Worm (Caenorhabditis elegans): ENCODE data around the gene F56D6.6.
A peak's percentile ranks its signal among the peaks of the same experiment; 100 is the strongest.

Gene F56D6.6

DNA sequence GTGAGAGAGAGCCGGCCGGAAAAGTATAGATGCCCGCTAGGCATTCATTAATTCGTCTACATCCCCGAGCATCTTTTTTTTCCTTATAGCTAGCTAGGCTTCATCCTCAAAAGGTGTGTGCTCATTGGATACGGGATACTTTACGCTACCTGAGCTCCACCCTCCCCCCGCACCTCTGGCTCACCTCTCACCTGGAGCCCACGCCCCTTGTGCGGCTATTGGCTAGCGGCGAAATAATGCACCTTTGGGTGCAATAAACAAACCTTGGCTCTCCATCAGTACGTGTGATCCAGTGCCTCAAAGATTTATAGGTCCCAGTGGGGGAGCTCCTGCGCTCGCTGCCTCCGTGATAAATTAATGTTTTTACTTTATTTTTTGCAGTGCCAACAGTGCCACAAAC lies 46.9 kb upstream of the F56D6.6 start:
- 0 out of 2 replicates have a peak, but pooled peaks have one; percentile 22 for TF ChIP-seq zfh-2 (GFP tag; conservative IDR thresholded peaks at IDR 0.05)
- no peak for TF ChIP-seq efl-1 (GFP tag; optimal IDR thresholded peaks at IDR 0.05)

DNA sequence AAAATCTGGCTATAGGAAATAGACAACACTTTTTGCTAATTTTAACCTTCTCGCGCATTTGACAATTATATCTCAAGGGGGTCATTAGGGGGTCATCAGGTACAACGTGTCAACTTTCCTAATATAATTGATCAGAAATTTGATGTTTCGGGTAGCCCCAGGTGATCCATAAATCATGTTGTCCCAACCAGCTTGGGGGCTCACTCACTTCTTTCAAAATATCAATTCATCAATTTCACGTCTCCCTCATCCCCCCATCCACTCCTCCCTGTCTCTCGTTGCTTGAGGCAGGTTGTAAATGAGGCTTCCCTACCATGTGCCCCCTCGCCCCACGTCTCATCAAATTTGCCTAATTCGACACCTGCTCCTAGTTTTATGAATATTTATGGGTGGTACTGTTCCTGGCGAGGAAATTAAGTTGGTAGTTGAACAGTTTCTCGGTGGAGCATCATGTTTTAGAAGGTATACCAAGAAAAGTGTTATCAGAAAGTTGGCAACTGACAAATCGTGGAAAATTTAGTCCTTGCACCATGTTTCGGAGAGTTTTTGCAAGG lies 45.0 kb upstream of the F56D6.6 start:
- TF ChIP-seq pha-4 (tag; optimal IDR thresholded peaks at IDR 0.05) (no peak), sptf-2 (GFP tag; optimal IDR thresholded peaks at IDR 0.05) (no peak), madf-3 (GFP tag; IDR thresholded peaks at IDR 0.05) (no peak), sdz-38 (tag; optimal IDR thresholded peaks at IDR 0.05) (no peak), zfh-2 (GFP tag; conservative IDR thresholded peaks at IDR 0.05) (no peak), repo-1 (tag; optimal IDR thresholded peaks at IDR 0.05) (no peak)

DNA sequence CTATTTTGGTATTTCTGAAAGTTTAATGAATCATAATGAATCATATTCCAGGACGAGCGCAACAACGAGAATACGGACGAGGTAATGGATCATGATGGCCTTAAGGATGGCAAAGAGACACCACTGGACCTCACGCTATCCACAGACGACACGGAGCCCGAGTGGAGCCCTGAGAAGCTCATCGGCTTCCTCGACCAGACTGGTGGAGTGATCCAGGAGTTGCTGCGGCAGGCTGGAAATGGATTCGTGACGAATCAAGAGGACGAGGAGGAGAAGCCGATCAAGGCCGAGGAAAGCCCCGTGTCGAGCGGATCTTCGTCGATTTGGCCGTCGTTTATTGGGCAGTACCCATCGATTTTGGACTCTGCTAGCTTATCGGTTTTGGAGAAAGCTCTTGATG lies 43.5 kb upstream of the F56D6.6 start:
- TF ChIP-seq mcd-1 (GFP tag; IDR thresholded peaks at IDR 0.05), result 0 out of 2 replicates have a peak, but pooled peaks have one; percentile 5
- TF ChIP-seq zfh-2 (GFP tag; conservative IDR thresholded peaks at IDR 0.05), result peak; percentile 61
- TF ChIP-seq ztf-28 (GFP tag; IDR thresholded peaks at IDR 0.05), result no peak

DNA sequence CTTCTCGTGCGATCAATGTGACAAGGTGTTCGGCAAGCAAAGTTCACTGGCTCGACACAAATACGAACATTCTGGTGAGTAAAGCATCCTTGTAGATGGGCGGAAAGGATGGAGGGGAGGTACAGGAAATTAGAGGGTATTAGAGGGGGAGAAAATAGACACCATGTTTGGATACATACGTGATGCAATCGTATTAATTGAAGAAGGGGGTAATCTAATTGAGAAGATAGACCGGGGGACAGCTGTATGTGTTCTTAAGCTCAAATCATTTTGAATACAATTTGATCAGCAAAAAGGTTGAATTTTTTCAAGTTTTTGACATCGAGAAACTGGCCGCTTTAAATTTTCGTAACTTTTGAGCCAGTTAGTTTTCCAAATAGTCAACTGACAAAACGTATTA lies 42.6 kb upstream of the F56D6.6 start:
- TF ChIP-seq T07F8.4 (tag; optimal IDR thresholded peaks at IDR 0.05) (no peak), hlh-26 (GFP tag; conservative IDR thresholded peaks at IDR 0.05) (no peak), zim-3 (tag; optimal IDR thresholded peaks at IDR 0.05) (no peak), let-607 (tag; optimal IDR thresholded peaks at IDR 0.05) (no peak), athp-1 (tag; optimal IDR thresholded peaks at IDR 0.05) (no peak), snpc-1.3 (tag; optimal IDR thresholded peaks at IDR 0.05; ENCODE audit: insufficient read depth) (no peak), Y67H2A.10 (GFP tag; conservative IDR thresholded peaks at IDR 0.05) (no peak), K11D2.4 (GFP tag; IDR thresholded peaks at IDR 0.05) (no peak), cebp-1 (GFP tag; IDR thresholded peaks at IDR 0.05) (no peak), cebp-1 (tag; optimal IDR thresholded peaks at IDR 0.05) (no peak), repo-1 (tag; optimal IDR thresholded peaks at IDR 0.05) (no peak), die-1 (tag; optimal IDR thresholded peaks at IDR 0.05) (no peak), him-1 (tag; optimal IDR thresholded peaks at IDR 0.05) (no peak), rec-8 (tag; optimal IDR thresholded peaks at IDR 0.05) (no peak), pbrm-1 (GFP tag; IDR thresholded peaks at IDR 0.05) (no peak), tbp1 (GFP tag; optimal IDR thresholded peaks at IDR 0.05) (no peak), pha-4 (tag; optimal IDR thresholded peaks at IDR 0.05) (no peak), sptf-2 (GFP tag; optimal IDR thresholded peaks at IDR 0.05) (no peak), F39B2.1 (GFP tag; IDR thresholded peaks at IDR 0.05) (no peak), bed-2 (GFP tag; IDR thresholded peaks at IDR 0.05) (no peak)

DNA sequence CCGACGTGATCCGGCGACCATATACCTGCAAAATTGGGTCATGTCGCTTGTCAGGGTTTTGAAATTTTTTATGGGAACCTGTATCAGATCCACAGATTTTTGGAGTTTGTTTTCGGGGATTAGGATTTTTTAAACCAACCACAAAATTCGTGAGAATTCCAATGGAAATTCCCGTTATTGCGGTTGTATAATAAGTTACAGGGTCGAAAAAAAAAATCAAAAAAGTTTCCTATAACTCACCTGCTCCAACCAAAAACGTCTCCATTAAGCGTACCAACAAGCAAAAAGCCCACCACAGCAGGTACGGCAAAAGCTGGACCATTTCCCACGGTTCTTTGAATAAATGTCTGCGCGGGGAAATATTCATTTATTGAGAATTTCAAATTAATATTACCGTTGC lies 40.1 kb upstream of the F56D6.6 start:
- TF ChIP-seq let-607 (tag; optimal IDR thresholded peaks at IDR 0.05) (no peak), Y56A3A.18 (GFP tag; IDR thresholded peaks at IDR 0.05) (no peak), fkh-3 (tag; optimal IDR thresholded peaks at IDR 0.05) (no peak), egrh-3 (GFP tag; IDR thresholded peaks at IDR 0.05) (no peak), F55B11.4 (tag; optimal IDR thresholded peaks at IDR 0.05; ENCODE audit: borderline replicate concordance, insufficient read depth) (no peak), nhr-80 (tag; optimal IDR thresholded peaks at IDR 0.05) (no peak), dpff-1 (tag; optimal IDR thresholded peaks at IDR 0.05) (no peak), rec-8 (tag; optimal IDR thresholded peaks at IDR 0.05) (no peak), attf-6 (GFP tag; IDR thresholded peaks at IDR 0.05) (no peak), nhr-120 (GFP tag; IDR thresholded peaks at IDR 0.05) (no peak), T26A5.8 (tag; optimal IDR thresholded peaks at IDR 0.05) (no peak), dpl-1 (GFP tag; optimal IDR thresholded peaks at IDR 0.05) (no peak), pbrm-1 (GFP tag; IDR thresholded peaks at IDR 0.05) (no peak), aptf-3 (GFP tag; IDR thresholded peaks at IDR 0.05) (no peak), gei-17 (GFP tag; optimal IDR thresholded peaks at IDR 0.05) (no peak), bed-1 (GFP tag; IDR thresholded peaks at IDR 0.05) (no peak), him-1 (tag; optimal IDR thresholded peaks at IDR 0.05) (no peak)

Data from whole organism, young adult.